Worm (Caenorhabditis elegans): ENCODE results near the gene ZK809.9.

DNA sequence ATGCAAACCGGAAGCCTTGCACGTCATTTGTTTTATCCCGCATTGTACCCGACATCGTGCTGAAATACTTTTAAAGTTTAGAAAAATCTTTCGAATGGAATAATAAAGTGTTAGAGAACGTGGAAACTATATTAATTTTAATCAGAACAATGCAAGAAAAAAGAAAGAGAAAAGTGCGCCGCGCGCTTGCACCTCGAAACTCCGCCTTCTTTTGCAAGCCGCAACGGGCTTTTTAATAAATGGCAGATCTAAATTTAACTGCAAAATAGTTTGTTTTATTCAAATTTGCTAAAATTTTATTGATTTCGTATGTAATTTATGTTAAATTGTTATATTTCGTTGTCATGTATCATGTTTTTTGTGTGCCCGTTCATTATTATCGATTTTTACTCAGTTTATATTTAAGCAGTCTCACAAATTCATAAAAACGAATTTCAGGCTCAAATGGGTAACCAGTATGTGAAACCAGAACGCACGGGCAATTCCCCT is 13.1 kb upstream of the ZK809.9 start, which contains the start of the genes acl-3 and ndub-6:
- TF ChIP-seq ama-1 (optimal IDR thresholded peaks at IDR 0.05) (no peak), hmg-4 (GFP tag; optimal IDR thresholded peaks at IDR 0.05) (no peak), ets-7 (tag; optimal IDR thresholded peaks at IDR 0.05) (no peak), scrt-1 (GFP tag; IDR thresholded peaks at IDR 0.05) (no peak), flt-1 (GFP tag; IDR thresholded peaks at IDR 0.05) (no peak), tbx-37 (GFP tag; conservative IDR thresholded peaks at IDR 0.05) (no peak), tra-4 (tag; optimal IDR thresholded peaks at IDR 0.05) (no peak), hnd-1 (tag; optimal IDR thresholded peaks at IDR 0.05) (no peak), ceh-13 (GFP tag; optimal IDR thresholded peaks at IDR 0.05) (no peak), tbx-11 (GFP tag; IDR thresholded peaks at IDR 0.05) (no peak), pes-1 (GFP tag; IDR thresholded peaks at IDR 0.05) (no peak), hmbx-1 (tag; optimal IDR thresholded peaks at IDR 0.05) (no peak), ceh-36 (tag; optimal IDR thresholded peaks at IDR 0.05) (no peak), B0310.2 (tag; optimal IDR thresholded peaks at IDR 0.05) (no peak)
